Fruit fly (Drosophila melanogaster) whole organism, embryonic: Measurements from ENCODE around the gene CG15047.

Experiments used
- Ada2b ChIP-seq: fragments of 200-800 bp; sonication (Bioruptor generic); IDR thresholded peaks from 2 replicates; pipeline ENCODE4 v1.3.6; 2022; ENCODE audit warnings: missing biosample characterization, missing genetic modification characterization
- B-H2 ChIP-seq: fragments of 200-800 bp; sonication (Bioruptor generic); optimal IDR thresholded peaks from 2 replicates; lab custom pipeline; 2018; ENCODE audit warnings: missing biosample characterization, mild to moderate bottlenecking, missing genetic modification characterization
- BEAF-32 ChIP-seq: fragments of 200-800 bp; sonication (Bioruptor generic); optimal IDR thresholded peaks from 3 replicates; lab custom pipeline; 2017; ENCODE audit warnings: missing biosample characterization, missing genetic modification characterization, mild to moderate bottlenecking, moderate library complexity, missing genetic modification reagents
- CG12071 ChIP-seq: fragments of 200-800 bp; sonication (Bioruptor generic); optimal IDR thresholded peaks from 3 replicates; lab custom pipeline; 2018; ENCODE audit warnings: missing biosample characterization, mild to moderate bottlenecking, missing genetic modification characterization
- CG12104 ChIP-seq: fragments of 200-800 bp; sonication (Bioruptor generic); optimal IDR thresholded peaks from 3 replicates; lab custom pipeline; 2016; ENCODE audit warnings: missing biosample characterization, missing genetic modification characterization
- CG13296 ChIP-seq: fragments of 200-800 bp; sonication (Bioruptor generic); optimal IDR thresholded peaks from 3 replicates; lab custom pipeline; 2018; ENCODE audit warnings: missing biosample characterization, mild to moderate bottlenecking, missing genetic modification characterization
- CG13894 ChIP-seq: fragments of 200-800 bp; sonication (Bioruptor generic); optimal IDR thresholded peaks from 3 replicates; lab custom pipeline; 2018; ENCODE audit warnings: missing biosample characterization, mild to moderate bottlenecking, missing genetic modification characterization, moderate library complexity
- CG15269 ChIP-seq: fragments of 200-800 bp; sonication (Bioruptor generic); optimal IDR thresholded peaks from 2 replicates; lab custom pipeline; 2018; ENCODE audit warnings: missing biosample characterization, mild to moderate bottlenecking, missing genetic modification characterization, moderate library complexity
- CG18599 ChIP-seq: fragments of 200-800 bp; sonication (Bioruptor generic); optimal IDR thresholded peaks from 3 replicates; lab custom pipeline; 2017; ENCODE audit warnings: missing biosample characterization, missing genetic modification characterization, mild to moderate bottlenecking, moderate library complexity, missing genetic modification reagents
- CG2678 ChIP-seq: fragments of 200-800 bp; sonication (Bioruptor generic); optimal IDR thresholded peaks from 3 replicates; lab custom pipeline; 2019; ENCODE audit warnings: missing biosample characterization, mild to moderate bottlenecking, missing genetic modification characterization, moderate library complexity
- CG2875 ChIP-seq: fragments of 200-800 bp; sonication (Bioruptor generic); optimal IDR thresholded peaks from 2 replicates; lab custom pipeline; 2017; ENCODE audit warnings: missing biosample characterization, mild to moderate bottlenecking, missing genetic modification characterization, missing genetic modification reagents
- CG32772 ChIP-seq: fragments of 200-800 bp; sonication (Bioruptor generic); IDR thresholded peaks from 2 replicates; pipeline ENCODE4 v1.3.6; 2022; ENCODE audit warnings: missing biosample characterization, missing genetic modification characterization
- CG3281 ChIP-seq: fragments of 200-800 bp; sonication (Bioruptor generic); optimal IDR thresholded peaks from 3 replicates; lab custom pipeline; 2017; ENCODE audit warnings: missing biosample characterization, mild to moderate bottlenecking, missing genetic modification characterization
- CG34224 ChIP-seq: fragments of 200-800 bp; sonication (Bioruptor generic); IDR thresholded peaks from 3 replicates; pipeline ENCODE4 v1.3.6; 2022; ENCODE audit warnings: missing biosample characterization, missing genetic modification characterization; ENCODE audit not compliant: partially characterized antibody
- CG34376 ChIP-seq: fragments of 200-800 bp; sonication (Bioruptor generic); optimal IDR thresholded peaks from 2 replicates; lab custom pipeline; 2018; ENCODE audit warnings: missing biosample characterization, mild to moderate bottlenecking, missing genetic modification characterization
- CG4617 ChIP-seq: fragments of 200-800 bp; sonication (Bioruptor generic); optimal IDR thresholded peaks from 3 replicates; lab custom pipeline; 2016; ENCODE audit warnings: missing biosample characterization, missing genetic modification characterization, borderline replicate concordance
- CG7839 ChIP-seq: fragments of 200-800 bp; sonication (Bioruptor generic); optimal IDR thresholded peaks from 3 replicates; lab custom pipeline; 2018; ENCODE audit warnings: missing biosample characterization, mild to moderate bottlenecking, missing genetic modification characterization, moderate library complexity
- CG8089 ChIP-seq: fragments of 200-800 bp; sonication (Bioruptor generic); optimal IDR thresholded peaks from 3 replicates; lab custom pipeline; 2016; ENCODE audit warnings: missing biosample characterization, missing genetic modification characterization
- CG8290 ChIP-seq, 3 experiments: fragments of 200-800 bp; sonication (Bioruptor generic); optimal IDR thresholded peaks; 2 replicates each; lab custom pipeline; 2016 to 2019; ENCODE audit warnings: missing biosample characterization in 3 of 3, missing genetic modification characterization in 3 of 3, mild to moderate bottlenecking in 2 of 3, moderate library complexity in 1 of 3
- CkIIα-i1 ChIP-seq: fragments of 200-800 bp; sonication (Bioruptor generic); IDR thresholded peaks from 2 replicates; pipeline ENCODE4 v1.3.6; 2022; ENCODE audit warnings: missing biosample characterization, missing genetic modification characterization
- D19B ChIP-seq: fragments of 200-800 bp; sonication (Bioruptor generic); optimal IDR thresholded peaks from 2 replicates; lab custom pipeline; 2017; ENCODE audit warnings: missing biosample characterization, mild to moderate bottlenecking, missing genetic modification characterization
- Hmr ChIP-seq: fragments of 200-800 bp; sonication (Bioruptor generic); optimal IDR thresholded peaks from 3 replicates; lab custom pipeline; 2017; ENCODE audit warnings: mild to moderate bottlenecking, missing biosample characterization, missing genetic modification reagents, missing genetic modification characterization
- Hr39 ChIP-seq: fragments of >200 bp; optimal IDR thresholded peaks from 2 replicates; lab custom pipeline; 2017
- Med ChIP-seq: fragments of 200-800 bp; sonication (Bioruptor generic); peaks from one replicate; lab custom pipeline; 2016; ENCODE audit warnings: missing biosample characterization, missing genetic modification characterization, mild to moderate bottlenecking, inconsistent platforms, moderate library complexity
- NFAT ChIP-seq: fragments of 200-800 bp; sonication (Bioruptor generic); IDR thresholded peaks from 2 replicates; pipeline ENCODE4 v1.3.6; 2022; ENCODE audit warnings: missing biosample characterization, missing genetic modification characterization
- NfI ChIP-seq: fragments of 200-800 bp; sonication (Bioruptor generic); optimal IDR thresholded peaks from 3 replicates; lab custom pipeline; 2018; ENCODE audit warnings: missing biosample characterization, mild to moderate bottlenecking, missing genetic modification characterization, moderate library complexity
- PHDP ChIP-seq: fragments of 200-800 bp; sonication (Bioruptor generic); optimal IDR thresholded peaks from 3 replicates; lab custom pipeline; 2018; ENCODE audit warnings: missing biosample characterization, mild to moderate bottlenecking, missing genetic modification characterization, moderate library complexity
- Ptx1 ChIP-seq: fragments of 200-800 bp; sonication (Bioruptor generic); IDR thresholded peaks from 2 replicates; pipeline ENCODE4 v1.3.6; 2022; ENCODE audit warnings: missing biosample characterization, missing genetic modification characterization
- Sox100B ChIP-seq: fragments of 200-800 bp; sonication (Bioruptor generic); optimal IDR thresholded peaks from 3 replicates; lab custom pipeline; 2018; ENCODE audit warnings: missing biosample characterization, mild to moderate bottlenecking, missing genetic modification characterization
- ara ChIP-seq: fragments of 200-800 bp; sonication (Bioruptor generic); IDR thresholded peaks from 2 replicates; pipeline ENCODE4 v1.3.6; 2022; ENCODE audit warnings: missing biosample characterization, missing genetic modification characterization
- az2 ChIP-seq: fragments of 200-800 bp; sonication (Bioruptor generic); optimal IDR thresholded peaks from 3 replicates; lab custom pipeline; 2016; ENCODE audit warnings: missing biosample characterization, missing genetic modification characterization
- corto ChIP-seq: fragments of 200-800 bp; sonication (Bioruptor generic); optimal IDR thresholded peaks from 2 replicates; lab custom pipeline; 2016; ENCODE audit warnings: missing biosample characterization, mild to moderate bottlenecking, missing genetic modification characterization, moderate library complexity
- exex ChIP-seq: fragments of 200-800 bp; sonication (Bioruptor generic); optimal IDR thresholded peaks from 4 replicates; lab custom pipeline; 2018; ENCODE audit warnings: missing biosample characterization, mild to moderate bottlenecking, missing genetic modification characterization, moderate library complexity
- grau ChIP-seq: fragments of 200-800 bp; optimal IDR thresholded peaks from 3 replicates; lab custom pipeline; 2019; ENCODE audit warnings: missing biosample characterization, mild to moderate bottlenecking, missing genetic modification characterization, moderate library complexity
- grn ChIP-seq: fragments of 200-800 bp; sonication (Bioruptor generic); optimal IDR thresholded peaks from 3 replicates; lab custom pipeline; 2017; ENCODE audit warnings: missing biosample characterization, missing genetic modification characterization
- hkb ChIP-seq, 2 experiments: fragments of 200-800 bp in 1 of 2; fragments of >200 bp in 1 of 2; sonication (Bioruptor generic) in 1 of 2; IDR thresholded peaks in 1 of 2; optimal IDR thresholded peaks in 1 of 2; 2 replicates each; pipeline versions ENCODE4 v1.3.6 to Lab custom; 2017 to 2022; ENCODE audit warnings: missing biosample characterization in 1 of 2, missing genetic modification characterization in 1 of 2
- knrl ChIP-seq: fragments of 200-800 bp; sonication (Bioruptor generic); IDR thresholded peaks from 3 replicates; pipeline ENCODE4 v1.3.6; 2022; ENCODE audit warnings: missing biosample characterization, missing genetic modification characterization; ENCODE audit not compliant: partially characterized antibody
- mld ChIP-seq: fragments of 200-800 bp; sonication (Bioruptor generic); IDR thresholded peaks from 3 replicates; pipeline ENCODE4 v1.3.6; 2022; ENCODE audit warnings: missing biosample characterization, missing genetic modification characterization; ENCODE audit not compliant: partially characterized antibody
- pb ChIP-seq: fragments of 200-800 bp; sonication (Bioruptor generic); optimal IDR thresholded peaks from 3 replicates; lab custom pipeline; 2016; ENCODE audit warnings: missing biosample characterization, missing genetic modification characterization
- sens ChIP-seq: fragments of 200-800 bp; sonication (Bioruptor generic); peaks from one replicate; lab custom pipeline; 2016; ENCODE audit warnings: missing biosample characterization, missing genetic modification characterization
- sug ChIP-seq: fragments of 200-800 bp; optimal IDR thresholded peaks from 2 replicates; lab custom pipeline; 2019; ENCODE audit warnings: missing biosample characterization, mild to moderate bottlenecking, missing genetic modification characterization, moderate library complexity
- unpg ChIP-seq: fragments of 200-800 bp; sonication (Bioruptor generic); optimal IDR thresholded peaks from 3 replicates; lab custom pipeline; 2018; ENCODE audit warnings: missing biosample characterization, mild to moderate bottlenecking, missing genetic modification characterization, moderate library complexity
- wdn ChIP-seq: fragments of 200-800 bp; sonication (Bioruptor generic); IDR thresholded peaks from 2 replicates; pipeline ENCODE4 v1.3.6; 2022; ENCODE audit warnings: missing biosample characterization, missing genetic modification characterization

CG15047 gene

DNA sequence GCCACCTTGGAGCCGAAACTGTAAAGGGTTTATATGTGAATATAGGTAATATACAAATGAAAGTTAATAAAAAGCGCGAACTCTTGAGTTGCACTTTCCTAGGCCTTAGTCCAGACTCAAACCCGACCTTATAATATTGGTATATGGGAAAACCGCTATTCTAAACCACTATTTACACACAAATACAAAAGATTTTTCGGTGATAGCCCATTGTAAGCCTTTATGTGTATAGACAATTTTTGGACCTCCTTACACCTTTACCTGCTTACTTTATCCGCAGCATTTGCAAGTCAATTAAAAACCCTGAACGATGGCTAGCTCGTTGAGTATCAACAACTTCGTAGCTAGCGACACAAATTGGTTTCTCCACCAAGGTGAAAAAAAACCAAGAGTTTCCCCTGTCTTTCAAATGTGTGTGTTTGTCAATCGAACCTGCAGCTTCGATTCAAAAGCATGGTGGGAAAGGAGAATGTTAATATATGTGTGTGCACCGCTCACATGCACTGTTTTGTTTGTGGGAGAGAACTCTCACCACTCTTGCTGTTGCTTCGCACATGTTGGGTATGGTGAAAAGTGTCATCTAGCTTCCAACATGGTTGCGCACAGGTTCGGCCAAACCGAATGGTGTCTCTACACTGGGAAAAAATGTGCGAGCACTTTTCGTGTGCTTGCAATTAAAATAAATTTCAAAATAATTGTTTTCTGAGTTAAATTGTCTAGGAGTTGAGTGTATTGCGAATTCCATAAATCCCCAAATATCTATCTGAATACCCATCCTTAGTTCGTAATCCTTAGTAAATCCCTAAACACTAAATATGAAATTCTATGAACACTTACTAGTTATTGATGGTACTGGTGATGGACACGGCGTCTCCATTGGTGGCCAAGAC lies 21.6 kb upstream of the CG15047 start (continued):
- TF ChIP-seq NFAT (GFP tag; lab: Robert Waterston, UW), result peak; percentile 69
- peak; percentile 61 for TF ChIP-seq CG2875 (GFP tag; lab: Kevin White, UChicago)
- peak; percentile 63 for TF ChIP-seq grau (tag; lab: Kevin White, UChicago)
- TF ChIP-seq wdn (GFP tag; lab: Robert Waterston, UW), result peak; percentile 69
- peak; percentile 70 for TF ChIP-seq CG32772
- no peak for TF ChIP-seq mld (GFP tag; lab: Robert Waterston, UW)
- peak; percentile 55 for TF ChIP-seq Sox100B
- TF ChIP-seq CkIIα-i1 (GFP tag; lab: Robert Waterston, UW), result 0 out of 2 replicates have a peak, but pooled peaks have one; percentile 24
- TF ChIP-seq, all 482 proteins: peak for 359

DNA sequence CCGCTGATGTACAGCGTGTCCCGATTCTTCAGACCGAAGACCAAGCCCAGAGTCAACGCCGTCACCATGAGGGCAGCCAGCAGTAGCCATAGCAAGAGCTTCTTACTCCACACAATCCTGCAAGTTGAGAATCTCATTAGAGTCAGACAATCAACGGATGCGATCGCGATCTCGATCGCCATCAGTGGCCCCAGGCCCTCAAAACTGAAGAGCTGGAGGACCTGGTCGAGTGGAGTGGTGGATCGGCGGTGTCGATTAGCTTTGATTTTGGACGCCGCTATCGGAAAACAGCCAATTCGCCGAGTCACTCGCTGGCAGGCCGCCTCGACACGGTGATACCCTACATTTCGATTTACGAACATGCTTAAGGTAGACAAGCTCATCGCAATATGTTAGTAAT lies 19.9 kb upstream of the CG15047 start:
- TF ChIP-seq grn (GFP tag; lab: Kevin White, UChicago) (peak; percentile 50), hkb (optimal IDR thresholded peaks at IDR 0.05; lab: Kevin White, UChicago) (no peak), hkb (GFP tag; IDR thresholded peaks at IDR 0.05; lab: Robert Waterston, UW) (no peak), CG8089 (no peak), sens (GFP tag; lab: Kevin White, UChicago) (peak; percentile 46), corto (no peak), Ada2b (GFP tag; lab: Robert Waterston, UW) (no peak), D19B (GFP tag; lab: Kevin White, UChicago) (peak; percentile 20), exex (tag; lab: Kevin White, UChicago) (peak; percentile 59), Hr39 (lab: Kevin White, UChicago) (no peak), pb (GFP tag; lab: Kevin White, UChicago) (no peak), sug (tag; lab: Kevin White, UChicago) (peak; percentile 44), ara (no peak), CG12104 (GFP tag; lab: Kevin White, UChicago) (no peak), BEAF-32 (no peak)
- TF ChIP-seq, all 482 proteins: peak for 5

DNA sequence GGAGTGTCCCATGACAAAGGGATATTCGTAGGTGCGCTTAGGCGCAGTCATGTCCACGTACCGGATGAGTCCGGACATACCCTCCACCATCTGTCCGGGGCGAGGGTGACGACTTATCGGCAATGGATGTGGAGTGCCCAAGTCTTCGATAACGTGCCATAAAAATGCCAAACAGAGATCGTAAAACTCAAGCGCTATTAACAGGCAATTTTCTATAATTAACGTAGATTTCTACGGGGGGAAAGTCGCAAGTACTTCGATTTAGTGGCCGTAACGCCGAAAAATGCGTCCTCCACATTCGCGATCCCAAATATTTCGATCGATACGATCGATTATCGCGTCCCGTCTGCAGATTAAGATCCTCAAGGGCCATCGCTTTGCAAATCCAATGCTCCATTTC lies 19.1 kb upstream of the CG15047 start:
- TF ChIP-seq CG18599 (GFP tag; lab: Kevin White, UChicago) (no peak), sug (tag; lab: Kevin White, UChicago) (peak; percentile 35), CG4617 (GFP tag; lab: Kevin White, UChicago) (no peak), exex (tag; lab: Kevin White, UChicago) (peak; percentile 93)

DNA sequence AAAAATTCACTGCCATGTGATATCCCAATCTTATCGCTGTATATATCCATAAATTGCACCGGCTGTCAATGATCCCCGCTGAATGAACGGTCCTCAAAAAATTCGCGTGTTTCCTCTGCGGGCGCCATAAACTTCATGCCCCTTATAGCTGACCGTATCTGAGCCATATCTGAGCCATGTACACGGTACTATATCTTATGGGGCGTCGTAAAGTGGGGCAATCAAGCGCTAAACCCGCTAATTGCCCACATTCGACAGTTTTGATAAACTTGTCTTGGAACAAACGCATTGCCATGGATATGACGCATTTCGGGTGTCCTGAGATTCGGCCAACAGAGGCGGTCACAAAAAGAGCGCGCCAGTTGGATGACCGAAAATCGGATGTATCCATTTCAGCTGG lies 17.6 kb upstream of the CG15047 start:
- TF ChIP-seq CG13296 (peak; percentile 33), CG34224 (GFP tag; lab: Robert Waterston, UW) (no peak), CG12071 (peak; percentile 49), CG2678 (tag; lab: Kevin White, UChicago) (peak; percentile 60), sug (tag; lab: Kevin White, UChicago) (peak; percentile 55), CG15269 (tag; lab: Kevin White, UChicago) (peak; percentile 43), CG8290 (GFP tag; optimal IDR thresholded peaks at IDR 0.05; lab: Kevin White, UChicago) (no peak), CG8290 (tag; optimal IDR thresholded peaks at IDR 0.05; lab: Kevin White, UChicago) (peak in 1 of 2 experiments; percentile 58), Hmr (GFP tag; lab: Kevin White, UChicago) (peak; percentile 2), CG13894 (tag; lab: Kevin White, UChicago) (peak; percentile 66), CG7839 (tag; lab: Kevin White, UChicago) (peak; percentile 7), knrl (GFP tag; lab: Robert Waterston, UW) (no peak), PHDP (tag; lab: Kevin White, UChicago) (peak; percentile 24), NfI (GFP tag; lab: Kevin White, UChicago) (no peak), Med (GFP tag; lab: Kevin White, UChicago) (peak; percentile 63), unpg (GFP tag; lab: Kevin White, UChicago) (peak; percentile 19), B-H2 (GFP tag; lab: Kevin White, UChicago) (peak; percentile 39), CG34376 (peak; percentile 16), Ptx1 (GFP tag; lab: Robert Waterston, UW) (no peak), az2 (GFP tag; lab: Kevin White, UChicago) (no peak), CG3281 (GFP tag; lab: Kevin White, UChicago) (peak; percentile 44)
